Worm (Caenorhabditis elegans) whole organism, L3 larva: ENCODE data around the gene H09F14.1.

Source experiments
- lin-39 ChIP-seq: fragments of 150-350 bp; optimal IDR thresholded peaks from 2 replicates; lab custom pipeline; 2018; ENCODE audit warnings: missing biosample characterization, missing genetic modification reagents, missing genetic modification characterization
- unc-62 ChIP-seq: fragments of 150-350 bp; sonication (generic microtip); optimal IDR thresholded peaks from 4 replicates; lab custom pipeline; 2014; ENCODE audit warnings: missing biosample characterization, missing genetic modification reagents, missing genetic modification characterization

DNA sequence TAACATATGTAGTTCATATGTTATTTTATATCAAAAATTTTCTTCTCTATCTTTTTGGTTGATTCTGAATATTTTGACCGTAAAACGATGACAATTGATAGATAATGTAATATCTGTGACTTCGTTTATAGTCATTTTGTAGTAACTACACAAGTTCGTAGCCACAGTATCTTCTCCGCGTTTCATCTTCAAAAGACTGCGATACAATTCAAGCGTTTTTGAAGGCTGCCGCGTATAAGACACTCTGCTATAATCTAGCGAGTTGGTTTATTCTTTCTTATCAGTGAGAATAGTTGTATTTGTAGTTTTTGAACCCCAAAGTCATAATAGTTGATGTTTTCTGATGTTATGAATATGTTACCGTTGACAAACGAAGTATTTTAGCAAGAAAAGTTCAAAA is 41.6 kb upstream of the H09F14.1 start, which contains the start of gene ugt-34:
- TF ChIP-seq unc-62 (GFP tag; lab: Kevin White, UChicago): no peak
- no peak for TF ChIP-seq lin-39 (tag; lab: Kevin White, UChicago)
